Fruit fly (Drosophila melanogaster) Kc167 (cell line): ENCODE results near the gene Dif.

Experiments
- Myc ChIP-seq: fragments of >200 bp; optimal IDR thresholded peaks from 2 replicates; lab custom pipeline; 2017; ENCODE audit warnings: missing external identifiers
- Sin3A ChIP-seq: fragments of >200 bp; optimal IDR thresholded peaks from 2 replicates; lab custom pipeline; 2018; ENCODE audit warnings: missing external identifiers
- h ChIP-seq: fragments of >200 bp; optimal IDR thresholded peaks from 3 replicates; lab custom pipeline; 2018; ENCODE audit warnings: missing external identifiers
- insv ChIP-seq: fragments of >200 bp; optimal IDR thresholded peaks from 3 replicates; lab custom pipeline; 2018; ENCODE audit warnings: missing external identifiers
- psq ChIP-seq: fragments of >200 bp; optimal IDR thresholded peaks from 2 replicates; lab custom pipeline; 2017; ENCODE audit warnings: missing external identifiers
- ttk ChIP-seq: sonication (Bioruptor generic); optimal IDR thresholded peaks from 2 replicates; lab custom pipeline; 2017; ENCODE audit warnings: missing external identifiers

DNA sequence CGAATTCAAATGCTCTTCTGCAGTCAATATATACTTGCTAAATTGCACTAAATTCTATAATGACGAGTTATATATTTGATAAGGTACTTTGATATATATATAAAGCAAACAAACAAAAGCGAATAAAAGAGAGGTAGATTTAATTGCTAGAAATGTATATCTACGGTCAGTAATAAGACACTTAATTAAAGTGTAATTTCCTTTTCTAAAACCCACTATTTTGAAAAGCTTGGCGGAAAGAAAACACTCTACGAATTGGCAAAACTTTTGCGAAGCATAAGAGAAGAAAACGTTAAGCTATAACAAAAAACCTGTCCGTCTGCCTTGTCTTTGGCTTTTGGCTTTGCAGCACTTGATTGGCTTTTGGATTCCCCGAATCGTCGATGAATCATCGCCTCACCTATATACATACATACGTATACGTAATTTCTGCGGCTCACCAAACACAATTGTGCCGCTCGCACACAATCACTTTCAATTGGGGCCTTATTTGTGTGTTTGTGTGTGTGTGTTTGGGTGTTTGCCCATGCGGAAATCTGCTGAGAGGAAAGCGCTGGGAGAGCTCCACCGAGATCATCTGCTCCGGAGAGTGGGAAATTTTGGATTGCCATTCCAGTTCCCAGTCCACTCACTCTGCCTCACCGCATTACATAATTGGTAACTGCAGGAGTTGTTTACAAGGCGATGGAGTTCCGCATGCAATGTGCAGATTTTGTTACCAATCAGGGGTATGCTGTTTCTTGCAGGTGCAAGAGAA is 2.2 kb downstream of the Dif start:
- TF ChIP-seq psq (lab: Kevin White, UChicago) (no peak), insv (no peak), Myc (lab: Kevin White, UChicago) (no peak), Sin3A (lab: Kevin White, UChicago) (no peak), h (lab: Kevin White, UChicago) (no peak), ttk (lab: Kevin White, UChicago) (no peak)
